Worm (Caenorhabditis elegans): ENCODE results near the gene R03H10.1.

ce11 chrII:4150211-4150610, 29.8 kb upstream of the R03H10.1 start:
- TF ChIP-seq alr-1 (tag; optimal IDR thresholded peaks at IDR 0.05; ENCODE audit: borderline replicate concordance) (no peak), pqm-1 (tag; optimal IDR thresholded peaks at IDR 0.05) (no peak), ztf-11 (tag; optimal IDR thresholded peaks at IDR 0.05) (no peak), nhr-76 (tag; optimal IDR thresholded peaks at IDR 0.05) (no peak), fkh-10 (GFP tag; optimal IDR thresholded peaks at IDR 0.05) (no peak), egl-27 (tag; optimal IDR thresholded peaks at IDR 0.05) (no peak), ztf-4 (tag; optimal IDR thresholded peaks at IDR 0.05) (no peak), blmp-1 (tag; optimal IDR thresholded peaks at IDR 0.05) (no peak), unc-86 (tag; optimal IDR thresholded peaks at IDR 0.05) (no peak), ceh-8 (GFP tag; optimal IDR thresholded peaks at IDR 0.05) (no peak), nhr-237 (tag; optimal IDR thresholded peaks at IDR 0.05) (no peak), unc-130 (tag; optimal IDR thresholded peaks at IDR 0.05) (no peak), lin-15B (tag; optimal IDR thresholded peaks at IDR 0.05) (no peak), lin-13 (GFP tag; optimal IDR thresholded peaks at IDR 0.05) (no peak)
